Worm (Caenorhabditis elegans): ENCODE results near the gene Y41D4A.7.

DNA sequence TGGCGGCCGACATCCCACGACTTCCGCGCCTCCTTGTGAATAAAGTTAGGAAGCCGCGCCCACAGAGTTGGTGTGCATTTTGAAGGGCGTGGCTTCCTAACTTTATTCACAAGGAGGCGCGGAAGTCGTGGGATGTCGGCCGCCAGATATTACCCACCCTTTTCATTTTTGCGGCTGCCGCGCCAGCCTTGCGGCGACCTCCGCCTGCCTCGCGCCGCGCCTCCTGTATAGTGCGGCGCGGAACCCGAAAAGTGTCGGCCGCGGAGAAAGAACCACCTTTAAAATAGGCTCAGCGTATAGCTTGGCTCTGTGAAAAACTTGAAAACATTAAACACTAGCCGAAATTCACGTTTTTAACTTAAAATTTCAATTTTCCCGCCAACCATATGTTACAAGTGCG, 2.1 kb upstream of the Y41D4A.7 start:
- TF ChIP-seq rbr-2 (tag; optimal IDR thresholded peaks at IDR 0.05) = no peak
- TF ChIP-seq ama-1 (optimal IDR thresholded peaks at IDR 0.05) = no peak
- no peak for TF ChIP-seq lin-1 (GFP tag; IDR thresholded peaks at IDR 0.05)
